Worm (Caenorhabditis elegans): ENCODE results near the gene best-7.

The best-7 gene

DNA sequence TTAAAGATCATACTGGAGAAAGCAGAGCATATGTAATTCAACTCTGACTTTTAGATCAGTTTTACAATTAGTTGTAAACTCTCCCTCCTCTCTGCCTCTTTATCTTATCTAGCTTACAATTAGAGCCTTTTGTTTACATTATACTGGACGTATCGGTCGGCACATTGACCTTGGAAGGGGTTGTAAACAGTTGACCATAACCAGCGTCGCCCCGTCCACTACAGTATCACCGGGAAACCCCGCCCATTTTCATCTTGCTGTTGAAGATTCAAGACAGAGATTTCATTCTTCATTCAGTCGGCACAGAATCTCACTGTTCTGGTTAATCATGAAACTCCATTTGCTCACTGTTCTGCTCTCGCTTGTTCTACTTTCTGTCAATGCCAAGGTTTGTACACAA is 43.4 kb downstream of the best-7 start, which contains the start of gene sdz-27:
TSS of gene sdz-27 (plus strand) at position 301 of the 400 bp plus-strand sequence.
- TF ChIP-seq flt-1 (GFP tag; IDR thresholded peaks at IDR 0.05) (no peak), T22C8.4 (GFP tag; IDR thresholded peaks at IDR 0.05) (no peak), tab-1 (GFP tag; IDR thresholded peaks at IDR 0.05) (no peak), med-1 (GFP tag; optimal IDR thresholded peaks at IDR 0.05; ENCODE audit: insufficient read depth) (no peak)

DNA sequence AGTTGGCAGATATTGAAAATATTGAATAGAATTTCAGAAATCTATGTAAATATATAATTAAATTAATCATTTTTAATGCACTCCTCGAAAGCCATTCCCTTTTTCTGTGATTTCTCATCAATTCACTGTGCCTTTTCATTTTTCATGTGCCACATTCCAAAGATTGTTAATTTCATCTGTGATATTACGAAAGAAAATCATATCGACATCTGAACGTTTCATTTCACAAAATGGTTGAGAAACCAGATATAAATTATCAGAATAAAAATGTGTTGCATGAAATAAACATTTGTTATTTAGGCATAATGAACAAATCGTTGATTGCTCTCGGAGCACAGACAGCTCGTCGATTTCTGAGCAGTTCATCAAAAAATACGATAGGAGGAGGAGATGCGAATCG is 46.1 kb downstream of the best-7 start, which contains the start of gene nuaf-3:
TSS of gene nuaf-3 (plus strand) at position 301 of the 400 bp plus-strand sequence.
- TF ChIP-seq ztf-23 (GFP tag; IDR thresholded peaks at IDR 0.05) (no peak), ref-1 (GFP tag; conservative IDR thresholded peaks at IDR 0.05) (no peak), ztf-29 (GFP tag; IDR thresholded peaks at IDR 0.05) (no peak), flt-1 (GFP tag; IDR thresholded peaks at IDR 0.05) (no peak), med-1 (GFP tag; optimal IDR thresholded peaks at IDR 0.05; ENCODE audit: insufficient read depth) (no peak), tab-1 (GFP tag; IDR thresholded peaks at IDR 0.05) (no peak), cog-1 (tag; optimal IDR thresholded peaks at IDR 0.05) (no peak), klf-2 (GFP tag; conservative IDR thresholded peaks at IDR 0.05) (no peak)

DNA sequence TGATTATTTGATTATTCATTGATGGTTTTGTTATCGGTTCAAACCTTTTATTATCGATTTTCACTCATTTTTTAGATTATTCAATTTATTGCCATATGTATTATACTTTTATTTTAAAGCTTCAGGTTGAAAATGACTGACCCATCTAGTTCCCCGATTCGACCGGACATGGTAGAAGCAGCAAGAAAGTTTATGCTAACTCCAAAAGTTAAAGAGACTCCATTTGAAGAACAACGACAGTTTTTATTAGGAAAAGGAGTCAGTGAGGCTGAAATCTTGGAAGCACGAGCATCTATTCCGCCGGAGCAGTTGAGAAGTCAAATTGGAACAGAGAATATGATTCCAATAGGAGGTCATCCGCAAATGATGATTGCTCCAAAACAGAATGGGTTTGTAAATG is 47.1 kb downstream of the best-7 start, which contains the start of gene prx-14:
TSS of gene prx-14 (plus strand) at position 120 of the 400 bp plus-strand sequence.
- TF ChIP-seq T22C8.4 (GFP tag; IDR thresholded peaks at IDR 0.05): no peak
- no peak for TF ChIP-seq klf-2 (GFP tag; conservative IDR thresholded peaks at IDR 0.05)
- TF ChIP-seq ztf-29 (GFP tag; IDR thresholded peaks at IDR 0.05): no peak
- no peak for TF ChIP-seq med-1 (GFP tag; optimal IDR thresholded peaks at IDR 0.05; ENCODE audit: insufficient read depth)
- TF ChIP-seq flt-1 (GFP tag; IDR thresholded peaks at IDR 0.05): no peak
- TF ChIP-seq tab-1 (GFP tag; IDR thresholded peaks at IDR 0.05): no peak
- no peak for TF ChIP-seq ref-1 (GFP tag; conservative IDR thresholded peaks at IDR 0.05)
- TF ChIP-seq ztf-23 (GFP tag; IDR thresholded peaks at IDR 0.05): no peak
- TF ChIP-seq cog-1 (tag; optimal IDR thresholded peaks at IDR 0.05): no peak

DNA sequence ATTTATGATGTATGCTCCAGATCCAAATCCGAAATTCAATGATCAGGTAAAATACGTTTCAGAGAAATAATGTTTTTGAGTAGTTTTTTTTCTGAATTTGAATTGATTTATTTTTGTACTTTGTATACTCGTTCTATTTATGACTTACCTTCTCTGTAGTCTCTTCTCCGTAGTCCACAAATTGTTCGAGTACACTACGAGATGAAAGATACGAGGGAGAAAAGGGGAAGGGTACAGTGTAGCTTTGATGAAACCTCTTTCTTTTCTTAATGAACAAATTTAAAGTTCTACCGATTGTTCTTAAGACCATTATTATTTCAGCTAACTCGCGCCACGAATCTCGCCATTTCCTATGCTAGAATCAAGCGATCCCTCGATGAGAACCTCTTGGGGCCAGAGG is 50.0 kb downstream of the best-7 start:
- TF ChIP-seq med-1 (GFP tag; optimal IDR thresholded peaks at IDR 0.05; ENCODE audit: insufficient read depth) (no peak), tab-1 (GFP tag; IDR thresholded peaks at IDR 0.05) (no peak), ztf-29 (GFP tag; IDR thresholded peaks at IDR 0.05) (no peak), ztf-23 (GFP tag; IDR thresholded peaks at IDR 0.05) (no peak), cog-1 (tag; optimal IDR thresholded peaks at IDR 0.05) (no peak), klf-2 (GFP tag; conservative IDR thresholded peaks at IDR 0.05) (no peak), T22C8.4 (GFP tag; IDR thresholded peaks at IDR 0.05) (no peak), ref-1 (GFP tag; conservative IDR thresholded peaks at IDR 0.05) (no peak), flt-1 (GFP tag; IDR thresholded peaks at IDR 0.05) (no peak)

DNA sequence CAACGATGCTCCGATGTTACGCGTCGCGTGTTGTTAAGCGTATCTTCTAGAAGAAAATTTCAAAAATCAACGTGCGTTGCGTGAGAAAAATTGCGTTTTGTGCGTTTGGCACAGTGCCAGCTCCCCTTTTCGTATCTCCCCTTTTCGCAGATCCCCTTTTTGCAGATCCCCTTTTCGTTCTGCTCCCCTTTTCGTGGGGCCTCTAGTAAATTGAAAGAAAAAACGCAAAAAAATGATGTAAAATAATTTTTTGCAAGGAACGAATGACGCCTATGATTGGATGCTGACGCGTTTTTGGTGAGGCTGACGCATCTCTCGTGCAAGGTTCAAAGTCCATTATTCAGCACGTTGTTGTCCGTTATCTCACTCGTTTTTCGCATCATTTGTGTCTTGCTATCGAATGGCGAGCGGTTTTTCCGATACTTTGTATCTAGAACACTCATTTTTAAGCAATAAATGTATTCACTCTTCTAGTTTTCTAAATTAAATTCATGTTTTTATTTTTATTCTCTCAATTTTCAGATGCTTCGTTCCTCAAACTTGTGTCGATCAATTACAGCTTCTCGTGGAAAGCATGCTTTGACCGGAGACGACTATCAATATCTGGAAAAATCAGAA is 50.9 kb downstream of the best-7 start, which contains the start of gene cpt-2:
TSS of gene cpt-2 (plus strand) at position 523 of the 618 bp plus-strand sequence.
- TF ChIP-seq ztf-23 (GFP tag; IDR thresholded peaks at IDR 0.05): peak; percentile 44; the same call in 1 of the 2 replicates

DNA sequence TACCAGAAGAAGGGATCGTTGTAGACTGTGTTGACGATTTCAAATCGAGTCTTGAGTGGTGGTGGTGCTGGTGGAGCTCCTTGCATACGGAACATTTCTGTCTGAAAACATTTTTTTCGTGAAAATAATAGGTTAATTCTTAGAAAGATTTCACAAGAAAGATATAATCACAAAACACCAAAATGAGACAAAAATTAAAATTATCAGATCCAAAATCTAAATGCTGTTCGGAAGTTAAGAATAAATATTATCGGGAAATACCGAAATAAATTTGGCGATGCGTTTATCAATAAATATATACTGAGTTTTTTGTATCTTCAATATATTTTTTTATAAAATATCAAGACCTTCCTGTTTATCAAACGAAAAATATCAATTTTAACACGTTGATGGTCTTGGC is 51.6 kb downstream of the best-7 start, which contains the start of gene C08F8.9:
TSS of gene C08F8.9 (minus strand) at position 101 of the 400 bp plus-strand sequence.
- no peak for TF ChIP-seq klf-2 (GFP tag; conservative IDR thresholded peaks at IDR 0.05)
- no peak for TF ChIP-seq T22C8.4 (GFP tag; IDR thresholded peaks at IDR 0.05)
- no peak for TF ChIP-seq ref-1 (GFP tag; conservative IDR thresholded peaks at IDR 0.05)
- no peak for TF ChIP-seq ztf-29 (GFP tag; IDR thresholded peaks at IDR 0.05)
- no peak for TF ChIP-seq med-1 (GFP tag; optimal IDR thresholded peaks at IDR 0.05; ENCODE audit: insufficient read depth)
- no peak for TF ChIP-seq tab-1 (GFP tag; IDR thresholded peaks at IDR 0.05)
- no peak for TF ChIP-seq ztf-23 (GFP tag; IDR thresholded peaks at IDR 0.05)
- no peak for TF ChIP-seq cog-1 (tag; optimal IDR thresholded peaks at IDR 0.05)
- no peak for TF ChIP-seq flt-1 (GFP tag; IDR thresholded peaks at IDR 0.05)

ce11 chrIV:11176967-11177366 is 53.1 kb downstream of the best-7 start, which contains the start of gene rap-3:
Gene rap-3 (plus strand): TSS chrIV:11177267.
- TF ChIP-seq ztf-29 (GFP tag; IDR thresholded peaks at IDR 0.05) (no peak), cog-1 (tag; optimal IDR thresholded peaks at IDR 0.05) (no peak), ztf-23 (GFP tag; IDR thresholded peaks at IDR 0.05) (no peak), tab-1 (GFP tag; IDR thresholded peaks at IDR 0.05) (no peak), med-1 (GFP tag; optimal IDR thresholded peaks at IDR 0.05; ENCODE audit: insufficient read depth) (no peak)

All from whole organism, midembryonic.